Worm (Caenorhabditis elegans): ENCODE results near the gene egl-46.

ce11 chrV:6645810-6646209, 35.6 kb downstream of the egl-46 start:
- TF ChIP-seq ceh-83 (GFP tag; optimal IDR thresholded peaks at IDR 0.05), result no peak
- no peak for TF ChIP-seq ztf-11 (tag; optimal IDR thresholded peaks at IDR 0.05)
- TF ChIP-seq unc-62 (GFP tag; optimal IDR thresholded peaks at IDR 0.05), result no peak

All from whole organism, mixed stage, embryonic.